Worm (Caenorhabditis elegans): Measurements from ENCODE around the gene flor-1.

DNA sequence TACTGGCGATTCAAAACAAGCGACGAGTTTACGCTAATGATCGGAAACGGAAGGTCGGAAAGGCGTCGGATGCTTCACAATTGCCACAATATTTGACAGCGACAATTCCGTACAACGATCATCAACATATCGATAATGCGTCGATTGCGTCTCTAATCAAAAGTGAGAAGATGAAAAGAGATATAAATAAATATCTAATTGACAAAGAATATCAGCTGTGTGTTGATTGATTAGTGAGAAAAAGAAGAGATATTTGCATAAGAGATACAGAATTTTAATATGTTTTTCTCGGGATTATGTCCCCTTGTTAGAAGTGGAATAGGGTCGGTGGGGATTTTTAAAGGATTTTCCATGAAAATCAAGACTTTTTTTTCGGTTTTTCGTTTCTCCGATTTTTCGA is 40.9 kb downstream of the flor-1 start:
- TF ChIP-seq fos-1 (tag; optimal IDR thresholded peaks at IDR 0.05) (no peak), ceh-82 (tag; optimal IDR thresholded peaks at IDR 0.05) (no peak), lin-39 (tag; optimal IDR thresholded peaks at IDR 0.05) (no peak), pqm-1 (tag; optimal IDR thresholded peaks at IDR 0.05) (no peak), aly-2 (tag; optimal IDR thresholded peaks at IDR 0.05) (no peak), egl-27 (tag; optimal IDR thresholded peaks at IDR 0.05) (no peak), fkh-10 (GFP tag; optimal IDR thresholded peaks at IDR 0.05) (no peak), unc-62 (GFP tag; optimal IDR thresholded peaks at IDR 0.05) (no peak), unc-39 (tag; optimal IDR thresholded peaks at IDR 0.05) (no peak), ama-1 (optimal IDR thresholded peaks at IDR 0.05) (no peak), nfya-1 (tag; optimal IDR thresholded peaks at IDR 0.05; ENCODE audit: insufficient read depth) (no peak)

All from whole organism, L3 larva.